Worm (Caenorhabditis elegans): ENCODE data around the gene F33D4.6.

DNA sequence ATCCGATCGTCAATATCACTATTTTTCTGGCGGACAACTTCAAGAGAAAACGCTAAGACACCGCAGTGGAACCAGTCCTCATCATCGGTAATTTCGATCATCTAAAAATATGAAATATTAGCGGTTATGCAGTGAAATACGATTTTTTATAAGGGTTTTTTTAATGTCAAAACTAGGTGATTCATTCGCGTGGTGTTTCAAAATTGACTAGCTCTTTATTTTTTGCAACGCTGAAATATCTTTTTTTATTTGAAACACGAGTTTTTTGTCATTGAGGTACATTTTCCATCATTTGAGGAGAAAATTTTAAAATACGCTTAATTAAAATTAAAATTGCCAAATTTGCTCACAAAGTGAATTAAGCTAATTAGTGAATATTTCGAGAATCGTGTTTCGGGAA lies 41.7 kb upstream of the F33D4.6 start, which contains the start of gene dsb-3:
- TF ChIP-seq nhr-76 (tag; optimal IDR thresholded peaks at IDR 0.05) (no peak), nhr-12 (tag; optimal IDR thresholded peaks at IDR 0.05) (no peak), ham-2 (GFP tag; optimal IDR thresholded peaks at IDR 0.05) (no peak), flh-1 (GFP tag; optimal IDR thresholded peaks at IDR 0.05) (no peak), ces-1 (GFP tag; optimal IDR thresholded peaks at IDR 0.05) (no peak), mep-1 (tag; optimal IDR thresholded peaks at IDR 0.05) (no peak), ceh-43 (GFP tag; optimal IDR thresholded peaks at IDR 0.05) (no peak), lsy-2 (tag; optimal IDR thresholded peaks at IDR 0.05) (no peak), sem-2 (GFP tag; optimal IDR thresholded peaks at IDR 0.05) (no peak), unc-62 (GFP tag; optimal IDR thresholded peaks at IDR 0.05) (no peak)

All from whole organism, mixed stage, embryonic.